Fruit fly (Drosophila melanogaster) whole organism, wandering third instar larva: Measurements from ENCODE around the gene Sap130.

Experiments used
- CG9705 ChIP-seq: fragments of 200-800 bp; sonication (Bioruptor generic); optimal IDR thresholded peaks from 2 replicates; lab custom pipeline; 2018; ENCODE audit warnings: missing biosample characterization, mild to moderate bottlenecking, missing genetic modification characterization
- Dif ChIP-seq: fragments of 200-275, 200-300 bp; sonication (Bioruptor generic); optimal IDR thresholded peaks from 2 replicates; lab custom pipeline; 2018; ENCODE audit warnings: missing biosample characterization, missing genetic modification characterization; ENCODE audit not compliant: partially characterized antibody
- GATAd ChIP-seq: sonication (Bioruptor generic); optimal IDR thresholded peaks from 2 replicates; lab custom pipeline; 2016; ENCODE audit warnings: missing biosample characterization, missing genetic modification characterization
- Hr78 ChIP-seq: fragments of >200 bp; optimal IDR thresholded peaks from 2 replicates; lab custom pipeline; 2017; ENCODE audit warnings: missing biosample characterization, missing genetic modification characterization
- Sp1 ChIP-seq: fragments of 200-800 bp; sonication (Bioruptor generic); optimal IDR thresholded peaks from 3 replicates; lab custom pipeline; 2019; ENCODE audit warnings: missing biosample characterization, mild to moderate bottlenecking, missing genetic modification characterization, moderate library complexity
- Vsx2 ChIP-seq: fragments of 200-300, 225-300 bp; sonication (Bioruptor generic); optimal IDR thresholded peaks from 2 replicates; lab custom pipeline; 2018; ENCODE audit warnings: missing biosample characterization, missing genetic modification characterization; ENCODE audit not compliant: partially characterized antibody
- h ChIP-seq: fragments of 200-800 bp; sonication (Bioruptor generic); optimal IDR thresholded peaks from 3 replicates; lab custom pipeline; 2016; ENCODE audit warnings: missing biosample characterization, mild to moderate bottlenecking, missing genetic modification characterization
- lola ChIP-seq: fragments of >200 bp; optimal IDR thresholded peaks from 2 replicates; lab custom pipeline; 2017; ENCODE audit warnings: missing biosample characterization, missing genetic modification characterization
- pan ChIP-seq: fragments of >200 bp; optimal IDR thresholded peaks from 2 replicates; lab custom pipeline; 2017
- tai ChIP-seq: sonication (Bioruptor generic); optimal IDR thresholded peaks from 2 replicates; lab custom pipeline; 2016; ENCODE audit warnings: missing biosample characterization, missing genetic modification characterization
- usp ChIP-seq: fragments of >200 bp; optimal IDR thresholded peaks from 2 replicates; lab custom pipeline; 2017; ENCODE audit warnings: missing biosample characterization, missing genetic modification characterization

The Sap130 gene

DNA sequence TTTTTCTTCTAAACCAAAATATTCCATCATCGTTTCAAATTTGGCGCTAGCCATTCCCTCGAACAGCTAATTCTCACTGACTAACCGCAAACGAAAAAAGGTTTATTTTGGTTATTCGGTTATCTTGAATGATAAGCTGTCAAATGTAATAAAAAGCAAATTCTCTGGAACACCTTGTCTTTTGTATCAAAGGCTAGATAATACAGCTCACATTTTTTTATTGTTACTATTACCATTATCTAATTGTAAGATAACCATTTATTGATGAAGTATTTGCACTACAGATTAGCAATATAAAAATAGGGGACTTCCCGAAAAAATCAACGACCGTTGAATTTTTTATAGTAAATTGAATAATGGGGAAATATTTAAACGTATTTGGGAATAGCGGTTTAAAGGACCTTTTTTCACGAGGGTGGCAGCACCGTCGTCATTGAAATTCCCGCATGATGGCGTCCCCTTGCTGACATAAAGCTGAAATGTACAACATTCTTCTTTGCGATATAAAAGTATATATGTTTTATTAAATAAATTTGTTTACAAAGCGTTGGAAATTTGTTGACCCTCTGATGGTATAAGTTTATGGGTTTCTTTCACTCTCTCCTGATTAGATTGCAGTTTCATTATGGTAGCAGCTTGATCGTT lies 55.7 kb downstream of the Sap130 start, which contains the start of gene CG32107 (continued):
- TF ChIP-seq Dif (peak; percentile 12), usp (GFP tag; lab: Kevin White, UChicago) (no peak), GATAd (no peak), lola (GFP tag; lab: Kevin White, UChicago) (no peak), pan (lab: Kevin White, UChicago) (no peak), Vsx2 (GFP tag; lab: Kevin White, UChicago) (peak; percentile 3), CG9705 (GFP tag; lab: Kevin White, UChicago) (no peak), Hr78 (no peak), Sp1 (GFP tag; lab: Kevin White, UChicago) (no peak), tai (GFP tag; lab: Kevin White, UChicago) (no peak), h (GFP tag; lab: Kevin White, UChicago) (no peak)
